Fruit fly (Drosophila melanogaster) whole organism, prepupa: ENCODE data around the gene polybromo.

Experiments used
- Blimp-1 ChIP-seq: fragments of 200-800 bp; sonication (Bioruptor generic); optimal IDR thresholded peaks from 3 replicates; lab custom pipeline; 2017; ENCODE audit warnings: missing biosample characterization, missing genetic modification characterization, mild to moderate bottlenecking, moderate library complexity, missing genetic modification reagents
- CG10631 ChIP-seq: fragments of 200-800 bp; sonication (Bioruptor generic); optimal IDR thresholded peaks from 2 replicates; lab custom pipeline; 2016; ENCODE audit warnings: missing biosample characterization, missing genetic modification characterization
- CG10669 ChIP-seq: fragments of 200-800 bp; sonication (Bioruptor generic); optimal IDR thresholded peaks from 3 replicates; lab custom pipeline; 2018; ENCODE audit warnings: missing biosample characterization, mild to moderate bottlenecking, missing genetic modification characterization, moderate library complexity
- CG11294 ChIP-seq: fragments of 200-800 bp; sonication (Bioruptor generic); IDR thresholded peaks from 2 replicates; pipeline ENCODE4 v1.3.6; 2022; ENCODE audit warnings: missing biosample characterization, missing genetic modification characterization
- CG11902 ChIP-seq: fragments of 200-800 bp; sonication (Bioruptor generic); optimal IDR thresholded peaks from 3 replicates; lab custom pipeline; 2016; ENCODE audit warnings: missing biosample characterization, missing genetic modification characterization
- CG15336 ChIP-seq: fragments of 200-800 bp; sonication (Bioruptor generic); IDR thresholded peaks from 2 replicates; pipeline ENCODE4 v1.3.6; 2022; ENCODE audit warnings: missing biosample characterization, missing genetic modification characterization
- CG16779 ChIP-seq: fragments of 200-800 bp; sonication (Bioruptor generic); optimal IDR thresholded peaks from 3 replicates; lab custom pipeline; 2017; ENCODE audit warnings: missing biosample characterization, mild to moderate bottlenecking, missing genetic modification characterization
- CG3919 ChIP-seq: fragments of 200-800 bp; sonication (Bioruptor generic); optimal IDR thresholded peaks from 3 replicates; lab custom pipeline; 2016; ENCODE audit warnings: missing biosample characterization, missing genetic modification characterization
- CG4318 ChIP-seq: fragments of 200-800 bp; sonication (Bioruptor generic); optimal IDR thresholded peaks from 3 replicates; lab custom pipeline; 2017; ENCODE audit warnings: missing biosample characterization, mild to moderate bottlenecking, missing genetic modification characterization
- CG6163 ChIP-seq: fragments of 200-800 bp; sonication (Bioruptor generic); IDR thresholded peaks from 3 replicates; pipeline ENCODE4 v1.3.6; 2022; ENCODE audit warnings: missing biosample characterization, missing genetic modification characterization
- CG6792 ChIP-seq: fragments of 200-800 bp; sonication (Bioruptor generic); optimal IDR thresholded peaks from 3 replicates; lab custom pipeline; 2016; ENCODE audit warnings: missing biosample characterization, missing genetic modification characterization
- CG6808 ChIP-seq: fragments of 200-800 bp; sonication (Bioruptor generic); optimal IDR thresholded peaks from 3 replicates; lab custom pipeline; 2017; ENCODE audit warnings: missing biosample characterization, missing genetic modification characterization, mild to moderate bottlenecking, moderate library complexity, missing genetic modification reagents
- CG6854 ChIP-seq: fragments of 200-800 bp; sonication (Bioruptor generic); optimal IDR thresholded peaks from 2 replicates; lab custom pipeline; 2017; ENCODE audit warnings: missing biosample characterization, mild to moderate bottlenecking, missing genetic modification characterization
- CG7368 ChIP-seq: fragments of 200-800 bp; sonication (Bioruptor generic); optimal IDR thresholded peaks from 3 replicates; lab custom pipeline; 2016; ENCODE audit warnings: missing biosample characterization, missing genetic modification characterization
- CG8119 ChIP-seq: fragments of 200-800 bp; sonication (Bioruptor generic); IDR thresholded peaks from 3 replicates; pipeline ENCODE4 v1.3.6; 2022; ENCODE audit warnings: missing biosample characterization, missing genetic modification characterization
- CG9139 ChIP-seq: fragments of 200-800 bp; sonication (Bioruptor generic); optimal IDR thresholded peaks from 3 replicates; lab custom pipeline; 2017; ENCODE audit warnings: missing biosample characterization, mild to moderate bottlenecking, missing genetic modification characterization
- Eip75B ChIP-seq: fragments of 200-800 bp; sonication (Bioruptor generic); optimal IDR thresholded peaks from 3 replicates; lab custom pipeline; 2016; ENCODE audit warnings: missing biosample characterization, missing genetic modification characterization
- Eip78C ChIP-seq: fragments of 200-800 bp; sonication (Bioruptor generic); peaks from one replicate; lab custom pipeline; 2016; ENCODE audit warnings: missing biosample characterization, missing genetic modification characterization
- Eip93F ChIP-seq: fragments of 200-800 bp; sonication (Bioruptor generic); optimal IDR thresholded peaks from 2 replicates; lab custom pipeline; 2016; ENCODE audit warnings: missing biosample characterization, mild to moderate bottlenecking, missing genetic modification characterization
- Ets96B ChIP-seq: fragments of 200-800 bp; optimal IDR thresholded peaks from 2 replicates; lab custom pipeline; 2019; ENCODE audit warnings: missing biosample characterization, mild to moderate bottlenecking, missing genetic modification characterization, moderate library complexity
- Gug ChIP-seq: fragments of 200-800 bp; sonication (Bioruptor generic); IDR thresholded peaks from 2 replicates; pipeline ENCODE4 v1.3.6; 2022; ENCODE audit warnings: missing biosample characterization, missing genetic modification characterization
- Hr38 ChIP-seq: sonication (Bioruptor generic); optimal IDR thresholded peaks from 2 replicates; lab custom pipeline; 2016; ENCODE audit warnings: missing biosample characterization, missing genetic modification characterization
- Hr39 ChIP-seq: fragments of 200-800 bp; sonication (Bioruptor generic); optimal IDR thresholded peaks from 2 replicates; lab custom pipeline; 2016; ENCODE audit warnings: missing biosample characterization, missing genetic modification characterization
- Hr4 ChIP-seq: fragments of 200-800 bp; sonication (Bioruptor generic); optimal IDR thresholded peaks from 3 replicates; lab custom pipeline; 2016; ENCODE audit warnings: missing biosample characterization, missing genetic modification characterization
- Lpt ChIP-seq: fragments of 200-800 bp; sonication (Bioruptor generic); optimal IDR thresholded peaks from 3 replicates; lab custom pipeline; 2016; ENCODE audit warnings: missing biosample characterization, missing genetic modification characterization
- Met ChIP-seq: fragments of 200-800 bp; sonication (Bioruptor generic); optimal IDR thresholded peaks from 3 replicates; lab custom pipeline; 2016; ENCODE audit warnings: missing biosample characterization, missing genetic modification characterization
- OdsH ChIP-seq: fragments of 200-800 bp; sonication (Bioruptor generic); optimal IDR thresholded peaks from 3 replicates; lab custom pipeline; 2016; ENCODE audit warnings: missing biosample characterization, missing genetic modification characterization
- Smox ChIP-seq: fragments of 200-800 bp; sonication (Bioruptor generic); optimal IDR thresholded peaks from 3 replicates; lab custom pipeline; 2016; ENCODE audit warnings: missing biosample characterization, missing genetic modification characterization
- Sox14 ChIP-seq: fragments of 200-800 bp; sonication (Bioruptor generic); optimal IDR thresholded peaks from 3 replicates; lab custom pipeline; 2016; ENCODE audit warnings: missing biosample characterization, missing genetic modification characterization
- Sox15 ChIP-seq: fragments of 200-800 bp; sonication (Bioruptor generic); optimal IDR thresholded peaks from 3 replicates; lab custom pipeline; 2016; ENCODE audit warnings: missing biosample characterization, missing genetic modification characterization
- achi ChIP-seq: fragments of 200-800 bp; sonication (Bioruptor generic); optimal IDR thresholded peaks from 3 replicates; lab custom pipeline; 2016; ENCODE audit warnings: missing biosample characterization, missing genetic modification characterization
- acj6 ChIP-seq: fragments of 200-800 bp; sonication (Bioruptor generic); optimal IDR thresholded peaks from 3 replicates; lab custom pipeline; 2016; ENCODE audit warnings: missing biosample characterization, missing genetic modification characterization
- cyc ChIP-seq: fragments of 200-800 bp; sonication (Bioruptor generic); optimal IDR thresholded peaks from 3 replicates; lab custom pipeline; 2016; ENCODE audit warnings: missing biosample characterization, missing genetic modification characterization
- esn ChIP-seq: fragments of 200-800 bp; sonication (Bioruptor generic); optimal IDR thresholded peaks from 2 replicates; lab custom pipeline; 2016; ENCODE audit warnings: missing biosample characterization, mild to moderate bottlenecking, missing genetic modification characterization, moderate library complexity
- fd59A ChIP-seq: fragments of 200-800 bp; sonication (Bioruptor generic); optimal IDR thresholded peaks from 2 replicates; lab custom pipeline; 2017; ENCODE audit warnings: missing biosample characterization, mild to moderate bottlenecking, missing genetic modification characterization, missing genetic modification reagents
- fd85E ChIP-seq: fragments of 200-800 bp; sonication (Bioruptor generic); optimal IDR thresholded peaks from 3 replicates; lab custom pipeline; 2016; ENCODE audit warnings: missing biosample characterization, missing genetic modification characterization
- fkh ChIP-seq: fragments of 200-800 bp; sonication (Bioruptor generic); optimal IDR thresholded peaks from 3 replicates; lab custom pipeline; 2017; ENCODE audit warnings: missing biosample characterization, mild to moderate bottlenecking, missing genetic modification characterization, moderate library complexity
- lz ChIP-seq: fragments of 200-800 bp; sonication (Bioruptor generic); optimal IDR thresholded peaks from 3 replicates; lab custom pipeline; 2016; ENCODE audit warnings: missing biosample characterization, missing genetic modification characterization
- pdm3 ChIP-seq: fragments of 200-800 bp; sonication (Bioruptor generic); optimal IDR thresholded peaks from 3 replicates; lab custom pipeline; 2016; ENCODE audit warnings: missing biosample characterization, missing genetic modification characterization
- salr ChIP-seq, 2 experiments: fragments of 200-800 bp; sonication (Bioruptor generic); optimal IDR thresholded peaks; 3 replicates each; lab custom pipeline; 2016 to 2018; ENCODE audit warnings: missing biosample characterization in 2 of 2, missing genetic modification characterization in 2 of 2, mild to moderate bottlenecking in 1 of 2
- spab ChIP-seq: fragments of 200-800 bp; sonication (Bioruptor generic); optimal IDR thresholded peaks from 2 replicates; lab custom pipeline; 2017; ENCODE audit warnings: missing biosample characterization, mild to moderate bottlenecking, missing genetic modification characterization, missing genetic modification reagents
- ss ChIP-seq, 2 experiments: fragments of 200-800 bp; sonication (Bioruptor generic); optimal IDR thresholded peaks; 2 replicates in 1 of 2; 3 replicates in 1 of 2; lab custom pipeline; 2017 to 2018; ENCODE audit warnings: mild to moderate bottlenecking in 2 of 2, missing biosample characterization in 2 of 2, missing genetic modification characterization in 2 of 2, moderate library complexity in 1 of 2
- svp ChIP-seq: fragments of 200-800 bp; sonication (Bioruptor generic); peaks from one replicate; lab custom pipeline; 2016; ENCODE audit warnings: missing biosample characterization, missing genetic modification characterization
- topi ChIP-seq: fragments of 200-800 bp; sonication (Bioruptor generic); optimal IDR thresholded peaks from 3 replicates; lab custom pipeline; 2016; ENCODE audit warnings: missing biosample characterization, missing genetic modification characterization

polybromo gene

DNA sequence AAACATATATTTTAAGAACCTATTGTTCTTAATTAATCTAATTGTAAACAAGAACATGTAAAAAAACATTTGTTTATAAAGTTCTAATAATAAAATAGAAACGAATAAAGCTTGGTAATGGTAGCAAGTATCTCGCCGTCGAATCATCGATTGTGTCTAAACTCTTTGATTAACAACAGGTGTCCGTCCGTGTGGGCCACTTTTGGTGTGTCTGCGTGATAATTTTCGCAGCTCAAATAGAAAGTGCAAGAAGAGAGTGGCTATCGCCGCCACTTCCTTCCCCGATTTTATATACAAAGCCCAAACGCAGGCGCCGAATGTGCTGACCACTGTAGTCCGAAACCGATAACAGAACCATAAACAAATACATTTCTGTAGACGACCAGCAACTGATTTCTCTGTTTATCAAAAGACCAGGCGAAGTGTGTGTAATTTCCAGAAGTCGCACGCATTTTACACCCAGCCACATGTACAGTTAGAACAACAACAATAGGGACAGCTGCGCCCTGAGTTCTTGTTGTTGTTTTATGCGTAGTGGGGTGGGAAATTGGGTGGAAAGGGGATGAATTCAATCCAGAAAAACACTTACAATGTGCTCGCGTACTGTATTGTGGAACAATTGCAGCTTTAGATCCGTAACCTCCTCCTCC, 8.1 kb upstream of the polybromo start:
- TF ChIP-seq fkh (GFP tag; lab: Kevin White, UChicago) (peak; percentile 55), CG6792 (no peak), Eip78C (peak; percentile 49), topi (GFP tag; lab: Kevin White, UChicago) (no peak), CG6163 (GFP tag; lab: Robert Waterston, UW) (0 out of 3 replicates have a peak, but pooled peaks have one; percentile 10)
- TF ChIP-seq, all 60 proteins: peak for 3

DNA sequence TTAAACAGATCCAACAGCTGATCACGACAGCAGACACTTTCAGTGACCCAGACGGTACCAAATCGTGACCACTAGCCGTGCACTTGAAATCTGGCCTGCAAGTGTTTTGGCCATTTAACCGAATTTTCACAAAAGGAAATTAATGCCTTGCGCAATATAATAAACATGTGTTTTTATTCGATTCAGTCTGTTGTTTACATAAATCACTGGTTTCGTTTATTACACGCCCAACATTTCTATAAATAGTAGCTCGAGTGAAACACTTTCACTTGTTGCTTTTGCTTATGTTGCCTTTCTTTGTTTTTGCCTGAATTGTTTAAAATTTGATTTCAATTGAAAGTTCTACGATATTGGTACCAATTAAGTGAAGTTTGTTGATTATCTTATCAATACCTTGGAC, 7.3 kb upstream of the polybromo start:
- TF ChIP-seq Hr39 (GFP tag; lab: Kevin White, UChicago) (no peak), Met (GFP tag; lab: Kevin White, UChicago) (no peak), achi (no peak), CG6854 (no peak), CG4318 (GFP tag; lab: Kevin White, UChicago) (no peak), CG10669 (GFP tag; lab: Kevin White, UChicago) (no peak), Sox14 (GFP tag; lab: Kevin White, UChicago) (no peak), Hr4 (GFP tag; lab: Kevin White, UChicago) (no peak), spab (no peak), Eip78C (no peak), svp (GFP tag; lab: Kevin White, UChicago) (no peak), salr (GFP tag; optimal IDR thresholded peaks at IDR 0.05; lab: Kevin White, UChicago) (no peak), lz (GFP tag; lab: Kevin White, UChicago) (no peak), cyc (GFP tag; lab: Kevin White, UChicago) (no peak)

- TF ChIP-seq Lpt (GFP tag; lab: Kevin White, UChicago) (peak; percentile 67), Sox14 (GFP tag; lab: Kevin White, UChicago) (peak; percentile 94), CG6163 (GFP tag; lab: Robert Waterston, UW) (peak; percentile 96), CG6808 (GFP tag; lab: Kevin White, UChicago) (no peak), CG10669 (GFP tag; lab: Kevin White, UChicago) (no peak), CG16779 (peak; percentile 87), Hr4 (GFP tag; lab: Kevin White, UChicago) (peak; percentile 93), topi (GFP tag; lab: Kevin White, UChicago) (peak; percentile 83), acj6 (peak; percentile 89), CG7368 (GFP tag; lab: Kevin White, UChicago) (peak; percentile 81), Hr38 (GFP tag; lab: Kevin White, UChicago) (peak; percentile 30), CG10631 (GFP tag; lab: Kevin White, UChicago) (peak; percentile 92), CG15336 (peak; percentile 90), CG9139 (GFP tag; lab: Kevin White, UChicago) (no peak), Sox15 (GFP tag; lab: Kevin White, UChicago) (peak; percentile 73), Eip93F (GFP tag; lab: Kevin White, UChicago) (no peak), pdm3 (GFP tag; lab: Kevin White, UChicago) (peak; percentile 90), Met (GFP tag; lab: Kevin White, UChicago) (no peak), esn (GFP tag; lab: Kevin White, UChicago) (peak; percentile 90), ss (GFP tag; optimal IDR thresholded peaks at IDR 0.05; lab: Kevin White, UChicago) (peak in 1 of 2 experiments; percentile 67), CG11294 (GFP tag; lab: Robert Waterston, UW) (peak; percentile 94), fd59A (GFP tag; lab: Kevin White, UChicago) (peak; percentile 80), achi (peak; percentile 87), spab (peak; percentile 81), OdsH (GFP tag; lab: Kevin White, UChicago) (no peak), salr (GFP tag; optimal IDR thresholded peaks at IDR 0.05; lab: Kevin White, UChicago) (peak in 1 of 2 experiments; percentile 91), CG8119 (peak; percentile 92), Eip75B (GFP tag; lab: Kevin White, UChicago) (peak; percentile 92), fd85E (peak; percentile 52), CG3919 (GFP tag; lab: Kevin White, UChicago) (peak; percentile 91), Ets96B (peak; percentile 99), Blimp-1 (GFP tag; lab: Kevin White, UChicago) (no peak), Gug (peak; percentile 95), CG6792 (peak; percentile 86), Hr39 (GFP tag; lab: Kevin White, UChicago) (peak; percentile 88), Smox (GFP tag; lab: Kevin White, UChicago) (no peak), CG6854 (no peak), CG11902 (peak; percentile 53)
Observed at dm6 chr3R:24810844-24811625, 6.0 kb upstream of the polybromo start.
